Fruit fly (Drosophila melanogaster): Measurements from ENCODE around the gene CG5646.
A peak's percentile ranks its signal among the peaks of the same experiment; 100 is the strongest.

CG5646 gene

DNA sequence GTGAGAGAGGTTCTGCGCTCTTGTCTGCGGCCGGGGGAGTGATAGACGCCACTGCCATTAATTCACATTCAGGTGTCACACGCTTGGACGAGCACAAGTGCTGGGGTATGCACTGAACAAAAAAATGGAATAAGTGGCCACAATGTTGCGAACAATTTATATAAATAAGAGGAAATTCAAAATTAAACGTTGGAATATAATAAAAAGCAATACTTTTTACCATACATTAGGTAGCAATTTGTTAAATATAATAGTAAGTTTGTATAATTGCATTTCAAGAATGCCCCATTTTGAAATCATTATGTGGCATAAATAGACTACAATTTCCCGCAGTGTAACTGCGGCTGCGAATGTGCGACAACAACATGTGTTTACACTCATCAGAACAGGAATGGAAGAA lies 41.2 kb downstream of the CG5646 start:
- peak; percentile 90 for TF ChIP-seq Ets65A (GFP tag)
- TF ChIP-seq CG3163 (GFP tag; optimal IDR thresholded peaks at IDR 0.05) = no peak
- no peak for TF ChIP-seq vfl (GFP tag; optimal IDR thresholded peaks at IDR 0.05)
- TF ChIP-seq CG31441 (GFP tag; IDR thresholded peaks at IDR 0.05) = 0 out of 2 replicates have a peak, but pooled peaks have one; percentile 32
- TF ChIP-seq CG2678 (tag; optimal IDR thresholded peaks at IDR 0.05) = peak; percentile 9
- peak; percentile 45 for TF ChIP-seq CG11504 (tag; optimal IDR thresholded peaks at IDR 0.05)
- peak; percentile 36 for TF ChIP-seq phol (tag; optimal IDR thresholded peaks at IDR 0.05)
- TF ChIP-seq nmo (GFP tag; optimal IDR thresholded peaks at IDR 0.05) = peak; percentile 2
- peak; percentile 4 for TF ChIP-seq CG3281 (GFP tag; optimal IDR thresholded peaks at IDR 0.05)
- peak; percentile 11 for TF ChIP-seq CG15696 (tag; optimal IDR thresholded peaks at IDR 0.05)
- TF ChIP-seq lab (GFP tag; optimal IDR thresholded peaks at IDR 0.05) = peak; percentile 34
- no peak for TF ChIP-seq Blimp-1 (GFP tag; optimal IDR thresholded peaks at IDR 0.05)
- no peak for TF ChIP-seq CG4424 (GFP tag; optimal IDR thresholded peaks at IDR 0.05)
- no peak for TF ChIP-seq Awh (GFP tag; IDR thresholded peaks at IDR 0.05)
- TF ChIP-seq Ptx1 (GFP tag; IDR thresholded peaks at IDR 0.05) = 0 out of 2 replicates have a peak, but pooled peaks have one; percentile 10
- peak; percentile 41 for TF ChIP-seq lmd (GFP tag; IDR thresholded peaks at IDR 0.05)
- no peak for TF ChIP-seq croc (GFP tag; conservative IDR thresholded peaks at IDR 0.05)
- TF ChIP-seq dysf (GFP tag; IDR thresholded peaks at IDR 0.05) = 0 out of 3 replicates have a peak, but pooled peaks have one; percentile 30
- TF ChIP-seq CG9727 (GFP tag; optimal IDR thresholded peaks at IDR 0.05) = peak; percentile 20
- TF ChIP-seq sens (GFP tag) = peak; percentile 82
- peak; percentile 32 for TF ChIP-seq CG18599 (GFP tag; optimal IDR thresholded peaks at IDR 0.05)
- peak; percentile 23 for TF ChIP-seq gem (tag; optimal IDR thresholded peaks at IDR 0.05)

DNA sequence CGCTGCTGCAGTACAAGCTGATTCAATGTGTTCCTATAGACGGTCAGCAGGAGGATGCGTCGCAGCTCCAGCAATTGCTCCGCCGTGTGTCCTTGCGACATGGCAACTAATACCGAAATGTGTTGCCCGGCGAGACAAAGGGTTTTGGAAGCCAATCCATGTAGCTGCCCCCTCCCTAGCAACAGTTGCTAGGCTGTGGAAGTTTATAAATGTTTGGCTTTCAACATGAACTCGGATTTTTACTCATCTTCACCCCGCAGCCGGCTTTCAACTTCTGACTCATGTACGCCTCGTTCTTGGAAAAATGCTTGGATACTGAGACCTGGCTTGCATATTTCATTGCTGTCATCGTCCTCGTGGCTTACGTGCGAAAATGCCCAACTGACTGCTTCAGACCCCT lies 44.0 kb downstream of the CG5646 start, which contains the start of gene CG13972:
TSS of gene CG13972 (minus strand) at position 101 of the 400 bp plus-strand sequence.
- TF ChIP-seq sisA (GFP tag; IDR thresholded peaks at IDR 0.05) = no peak
- TF ChIP-seq Ets65A (GFP tag) = peak; percentile 88

Data from whole organism, embryonic.